Fruit fly (Drosophila melanogaster) whole organism: ENCODE results near the gene Pus7.

Source experiments
- CG8478 ChIP-seq: fragments of >200 bp; optimal IDR thresholded peaks from 2 replicates; lab custom pipeline; 2018; ENCODE audit warnings: inconsistent platforms
- Dll ChIP-seq: fragments of >200 bp; optimal IDR thresholded peaks from 2 replicates; lab custom pipeline; 2017
- EcR ChIP-seq, 2 experiments: fragments of >200 bp; optimal IDR thresholded peaks; 2 replicates each; lab custom pipeline; 2017; ENCODE audit warnings: missing biosample characterization in 2 of 2, missing genetic modification characterization in 2 of 2, missing genetic modification reagents in 2 of 2
- pan ChIP-seq: fragments of >200 bp; optimal IDR thresholded peaks from 2 replicates; lab custom pipeline; 2017
- psq ChIP-seq: fragments of >200 bp; optimal IDR thresholded peaks from 2 replicates; lab custom pipeline; 2017
- usp ChIP-seq: fragments of >200 bp; optimal IDR thresholded peaks from 2 replicates; lab custom pipeline; 2017; ENCODE audit warnings: missing biosample characterization, missing genetic modification characterization, mixed read lengths

dm6 chr3L:8514768-8515167 lies 5.0 kb downstream of the Pus7 start, which contains the start of gene CG6683:
- no peak for TF ChIP-seq usp (GFP tag; lab: Kevin White, UChicago)
- TF ChIP-seq EcR (GFP tag; optimal IDR thresholded peaks at IDR 0.05; lab: Kevin White, UChicago) = no peak
- TF ChIP-seq pan (lab: Kevin White, UChicago) = no peak
- TF ChIP-seq psq = no peak
- no peak for TF ChIP-seq Dll
- no peak for TF ChIP-seq CG8478
